Worm (Caenorhabditis elegans) whole organism, L1 larva: ENCODE measurements around the gene F48G7.5.

Experiments used
- F16B12.6 ChIP-seq: fragments of 150-350 bp; optimal IDR thresholded peaks from 2 replicates; lab custom pipeline; 2014; ENCODE audit warnings: missing biosample characterization, missing genetic modification characterization
- Y116A8C.19 ChIP-seq: sonication (generic microtip); optimal IDR thresholded peaks from 2 replicates; lab custom pipeline; 2016; ENCODE audit warnings: missing compliant biosample characterization, missing genetic modification characterization, borderline replicate concordance
- alr-1 ChIP-seq: fragments of 200-800 bp; sonication (Bioruptor generic); optimal IDR thresholded peaks from 2 replicates; lab custom pipeline; 2018; ENCODE audit warnings: borderline replicate concordance, mild to moderate bottlenecking, missing genetic modification characterization, missing compliant biosample characterization
- aly-2 ChIP-seq: fragments of 150-350 bp; optimal IDR thresholded peaks from 2 replicates; lab custom pipeline; 2014; ENCODE audit warnings: missing biosample characterization, missing genetic modification characterization
- blmp-1 ChIP-seq: fragments of 150-350 bp; optimal IDR thresholded peaks from 2 replicates; lab custom pipeline; 2014; ENCODE audit warnings: missing biosample characterization, missing genetic modification characterization
- ceh-63 ChIP-seq: fragments of 200-800 bp; sonication (Bioruptor generic); optimal IDR thresholded peaks from 2 replicates; lab custom pipeline; 2018; ENCODE audit warnings: mild to moderate bottlenecking, missing genetic modification characterization, missing compliant biosample characterization
- ceh-8 ChIP-seq: fragments of 200-800 bp; sonication (Bioruptor generic); optimal IDR thresholded peaks from 2 replicates; lab custom pipeline; 2018; ENCODE audit warnings: mild to moderate bottlenecking, missing genetic modification characterization, moderate library complexity, missing compliant biosample characterization
- ceh-82 ChIP-seq, 3 experiments: fragments of 150-350 bp in 1 of 3; sonication (generic microtip) in 2 of 3; optimal IDR thresholded peaks; 2 replicates each; lab custom pipeline; 2014 to 2017; ENCODE audit warnings: missing biosample characterization in 3 of 3, missing genetic modification characterization in 3 of 3
- ceh-90 ChIP-seq: sonication (generic microtip); optimal IDR thresholded peaks from 2 replicates; lab custom pipeline; 2016; ENCODE audit warnings: missing genetic modification characterization, missing compliant biosample characterization
- ces-1 ChIP-seq: fragments of 150-350 bp; optimal IDR thresholded peaks from 2 replicates; lab custom pipeline; 2014; ENCODE audit warnings: missing biosample characterization, missing genetic modification reagents, missing genetic modification characterization
- dsc-1 ChIP-seq: sonication (generic microtip); optimal IDR thresholded peaks from 2 replicates; lab custom pipeline; 2016; ENCODE audit warnings: mild to moderate bottlenecking, missing genetic modification characterization, missing compliant biosample characterization
- efl-1 ChIP-seq, 4 experiments: fragments of 150-350 bp; optimal IDR thresholded peaks in 3 of 4; peaks in 1 of 4; 1 replicate in 1 of 4; 2 replicates in 3 of 4; lab custom pipeline; 2014; ENCODE audit warnings: missing biosample characterization in 2 of 4, missing genetic modification characterization in 2 of 4, missing genetic modification reagents in 2 of 4
- efl-3 ChIP-seq: fragments of 200-800 bp; sonication (Bioruptor generic); optimal IDR thresholded peaks from 2 replicates; lab custom pipeline; 2018; ENCODE audit warnings: mild to moderate bottlenecking, missing genetic modification characterization, missing compliant biosample characterization
- egl-13 ChIP-seq: sonication (generic microtip); optimal IDR thresholded peaks from 2 replicates; lab custom pipeline; 2016; ENCODE audit warnings: missing genotype, missing genetic modification reagents, missing genetic modification characterization, missing compliant biosample characterization
- egl-27 ChIP-seq, 2 experiments: fragments of 150-350 bp in 1 of 2; sonication (generic microtip); optimal IDR thresholded peaks; 3 replicates each; lab custom pipeline; 2017 to 2018; ENCODE audit warnings: missing biosample characterization in 2 of 2, missing genetic modification characterization in 2 of 2, missing genetic modification reagents in 2 of 2
- elt-2 ChIP-seq: sonication (generic microtip); optimal IDR thresholded peaks from 2 replicates; lab custom pipeline; 2016; ENCODE audit warnings: missing genetic modification characterization, mild to moderate bottlenecking, inconsistent platforms, missing compliant biosample characterization, missing genetic modification reagents
- ets-5 ChIP-seq: fragments of 200-800 bp; sonication (Bioruptor generic); IDR thresholded peaks from 2 replicates; pipeline ENCODE4 v1.3.6; 2022; ENCODE audit warnings: missing genetic modification characterization, missing compliant biosample characterization
- fkh-10 ChIP-seq: sonication (generic microtip); optimal IDR thresholded peaks from 2 replicates; lab custom pipeline; 2017; ENCODE audit warnings: missing biosample characterization, missing genetic modification reagents, missing genetic modification characterization
- fkh-4 ChIP-seq: sonication (generic microtip); optimal IDR thresholded peaks from 2 replicates; lab custom pipeline; 2016; ENCODE audit warnings: missing compliant biosample characterization, missing genetic modification characterization, borderline replicate concordance
- fkh-8 ChIP-seq: sonication (generic microtip); optimal IDR thresholded peaks from 2 replicates; lab custom pipeline; 2016; ENCODE audit warnings: mild to moderate bottlenecking, missing genetic modification characterization, missing compliant biosample characterization
- hlh-17 ChIP-seq: fragments of 200-800 bp; sonication (Bioruptor generic); optimal IDR thresholded peaks from 2 replicates; lab custom pipeline; 2018; ENCODE audit warnings: missing genetic modification characterization, mild to moderate bottlenecking, missing compliant biosample characterization, moderate library complexity, borderline replicate concordance
- hpl-2 ChIP-seq: fragments of 150-350 bp; optimal IDR thresholded peaks from 2 replicates; lab custom pipeline; 2014; ENCODE audit warnings: missing biosample characterization, missing genetic modification reagents, missing genetic modification characterization
- irx-1 ChIP-seq: sonication (generic microtip); optimal IDR thresholded peaks from 2 replicates; lab custom pipeline; 2016; ENCODE audit warnings: missing genetic modification characterization, missing compliant biosample characterization
- lin-13 ChIP-seq: fragments of 150-350 bp; optimal IDR thresholded peaks from 2 replicates; lab custom pipeline; 2014; ENCODE audit warnings: missing biosample characterization, missing genetic modification reagents, missing genetic modification characterization
- lin-14 ChIP-seq: fragments of 200-800 bp; sonication (Bioruptor generic); optimal IDR thresholded peaks from 2 replicates; lab custom pipeline; 2018; ENCODE audit warnings: mild to moderate bottlenecking, missing genetic modification characterization, moderate library complexity, missing compliant biosample characterization
- lin-15B ChIP-seq: fragments of 150-350 bp; sonication (generic microtip); optimal IDR thresholded peaks from 3 replicates; lab custom pipeline; 2014; ENCODE audit warnings: missing biosample characterization, missing genetic modification characterization
- lin-35 ChIP-seq, 2 experiments: fragments of 150-350 bp; optimal IDR thresholded peaks; 2 replicates each; lab custom pipeline; 2014; ENCODE audit warnings: missing biosample characterization in 2 of 2, missing genetic modification characterization in 2 of 2, missing genetic modification reagents in 2 of 2
- mab-9 ChIP-seq: fragments of 200-800 bp; sonication (Bioruptor generic); IDR thresholded peaks from 2 replicates; pipeline ENCODE4 v1.3.6; 2022; ENCODE audit warnings: missing genetic modification reagents, missing genetic modification characterization, missing compliant biosample characterization
- mdl-1 ChIP-seq, 2 experiments: fragments of 150-350 bp; optimal IDR thresholded peaks; 2 replicates each; lab custom pipeline; 2014 to 2017; ENCODE audit warnings: missing biosample characterization in 2 of 2, missing genetic modification characterization in 2 of 2, inconsistent platforms in 1 of 2
- nhr-19 ChIP-seq: fragments of 200-800 bp; sonication (Bioruptor generic); conservative IDR thresholded peaks from 2 replicates; pipeline ENCODE4 v1.3.6; 2022; ENCODE audit warnings: missing genetic modification characterization, missing compliant biosample characterization
- nhr-20 ChIP-seq: sonication (generic microtip); optimal IDR thresholded peaks from 2 replicates; lab custom pipeline; 2016; ENCODE audit warnings: mild to moderate bottlenecking, missing genetic modification characterization, missing compliant biosample characterization
- nhr-237 ChIP-seq: fragments of 150-350 bp; optimal IDR thresholded peaks from 2 replicates; lab custom pipeline; 2014; ENCODE audit warnings: missing biosample characterization, missing genetic modification characterization
- nhr-28 ChIP-seq: fragments of 150-350 bp; optimal IDR thresholded peaks from 2 replicates; lab custom pipeline; 2014; ENCODE audit warnings: missing biosample characterization, missing genetic modification characterization
- nhr-71 ChIP-seq: sonication (generic microtip); optimal IDR thresholded peaks from 2 replicates; lab custom pipeline; 2016; ENCODE audit warnings: mild to moderate bottlenecking, missing genetic modification characterization, moderate library complexity, missing compliant biosample characterization
- nhr-76 ChIP-seq: sonication (generic microtip); optimal IDR thresholded peaks from 2 replicates; lab custom pipeline; 2017; ENCODE audit warnings: missing biosample characterization, missing genetic modification characterization
- nhr-77 ChIP-seq: fragments of 150-350 bp; optimal IDR thresholded peaks from 2 replicates; lab custom pipeline; 2014; ENCODE audit warnings: missing biosample characterization, missing genetic modification characterization
- nhr-85 ChIP-seq: sonication (generic microtip); peaks from one replicate; lab custom pipeline; 2016; ENCODE audit warnings: missing genetic modification characterization, inconsistent platforms, missing compliant biosample characterization
- pag-3 ChIP-seq: sonication (generic microtip); optimal IDR thresholded peaks from 2 replicates; lab custom pipeline; 2017; ENCODE audit warnings: missing genetic modification characterization, mild to moderate bottlenecking, missing compliant biosample characterization, antibody characterized with exemption, borderline replicate concordance; ENCODE audit not compliant: insufficient read depth
- rnt-1 ChIP-seq: sonication (generic microtip); optimal IDR thresholded peaks from 2 replicates; lab custom pipeline; 2016; ENCODE audit warnings: mild to moderate bottlenecking, missing genetic modification characterization, moderate library complexity, missing compliant biosample characterization
- snu-23 ChIP-seq: sonication (generic microtip); optimal IDR thresholded peaks from 2 replicates; lab custom pipeline; 2016; ENCODE audit warnings: missing genetic modification characterization, missing compliant biosample characterization
- sox-4 ChIP-seq: sonication (generic microtip); optimal IDR thresholded peaks from 2 replicates; lab custom pipeline; 2016; ENCODE audit warnings: missing genetic modification characterization, missing compliant biosample characterization
- sptf-1 ChIP-seq: fragments of 150-350 bp; optimal IDR thresholded peaks from 2 replicates; lab custom pipeline; 2014; ENCODE audit warnings: missing biosample characterization, missing genetic modification characterization
- swsn-7 ChIP-seq: sonication (generic microtip); optimal IDR thresholded peaks from 2 replicates; lab custom pipeline; 2016; ENCODE audit warnings: missing genetic modification characterization, missing compliant biosample characterization
- tbx-2 ChIP-seq: sonication (generic microtip); optimal IDR thresholded peaks from 2 replicates; lab custom pipeline; 2016; ENCODE audit warnings: missing genetic modification characterization, missing compliant biosample characterization
- unc-30 ChIP-seq: sonication (generic microtip); optimal IDR thresholded peaks from 2 replicates; lab custom pipeline; 2017; ENCODE audit warnings: missing biosample characterization, missing genetic modification characterization
- unc-62 ChIP-seq: fragments of 150-350 bp; optimal IDR thresholded peaks from 2 replicates; lab custom pipeline; 2014; ENCODE audit warnings: missing biosample characterization, missing genetic modification reagents, missing genetic modification characterization
- unc-86 ChIP-seq: sonication (generic microtip); optimal IDR thresholded peaks from 2 replicates; lab custom pipeline; 2016; ENCODE audit warnings: missing genetic modification characterization, missing compliant biosample characterization
- unc-98 ChIP-seq: fragments of 200-800 bp; sonication (Bioruptor generic); IDR thresholded peaks from 2 replicates; pipeline ENCODE4 v1.3.6; 2022; ENCODE audit warnings: missing genetic modification characterization, missing compliant biosample characterization
- vab-15 ChIP-seq: sonication (generic microtip); optimal IDR thresholded peaks from 2 replicates; lab custom pipeline; 2017; ENCODE audit warnings: missing genotype, mild to moderate bottlenecking, missing genetic modification characterization, missing compliant biosample characterization
- zag-1 ChIP-seq: fragments of 150-350 bp; optimal IDR thresholded peaks from 2 replicates; lab custom pipeline; 2014; ENCODE audit warnings: missing biosample characterization, missing genetic modification characterization
- ztf-11 ChIP-seq, 2 experiments: sonication (generic microtip); optimal IDR thresholded peaks; 2 replicates each; lab custom pipeline; 2016 to 2017; ENCODE audit warnings: missing genetic modification characterization in 2 of 2, missing biosample characterization in 1 of 2, missing compliant biosample characterization in 1 of 2
- ztf-4 ChIP-seq: fragments of 150-350 bp; optimal IDR thresholded peaks from 2 replicates; lab custom pipeline; 2014; ENCODE audit warnings: missing biosample characterization, missing genetic modification characterization

F48G7.5 gene

DNA sequence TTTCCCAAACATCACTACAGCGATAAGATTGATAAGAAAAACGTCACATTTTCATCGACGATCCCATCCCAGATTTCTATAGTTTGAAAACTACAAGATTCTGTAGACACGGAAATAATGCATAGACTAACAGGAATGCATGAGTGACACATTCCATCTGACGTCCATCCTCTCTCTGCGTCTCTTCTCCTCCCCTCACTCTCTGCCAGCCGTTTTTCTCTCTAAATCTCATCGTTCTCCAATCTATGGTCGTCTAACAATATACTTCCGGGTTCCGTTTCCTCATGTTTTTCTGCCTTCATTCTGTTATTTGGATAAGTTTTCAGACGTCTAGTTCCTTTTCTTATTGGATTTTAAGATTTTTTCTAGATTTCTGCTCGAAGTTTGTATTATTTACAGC lies 3.7 kb downstream of the F48G7.5 start, which contains the start of gene F48G7.4 (continued):
- TF ChIP-seq ztf-11 (tag; optimal IDR thresholded peaks at IDR 0.05; lab: Kevin White, UChicago) (no peak), sox-4 (peak; percentile 13), ets-5 (GFP tag; lab: Robert Waterston, UW) (no peak), mab-9 (no peak), ceh-82 (tag; optimal IDR thresholded peaks at IDR 0.05; lab: Kevin White, UChicago) (peak; percentile 69 to 90 (median 76)), blmp-1 (tag; lab: Kevin White, UChicago) (no peak), alr-1 (tag; lab: Kevin White, UChicago) (no peak), lin-13 (peak; percentile 15), fkh-10 (GFP tag; lab: Kevin White, UChicago) (peak; percentile 38), snu-23 (GFP tag; lab: Kevin White, UChicago) (peak; percentile 86), mdl-1 (tag; optimal IDR thresholded peaks at IDR 0.05; lab: Kevin White, UChicago) (peak in 1 of 2 experiments; percentile 11), hlh-17 (no peak), ceh-8 (GFP tag; lab: Kevin White, UChicago) (no peak), aly-2 (peak; percentile 54), unc-62 (GFP tag; lab: Kevin White, UChicago) (no peak), nhr-71 (tag; lab: Kevin White, UChicago) (peak; percentile 91), unc-86 (tag; lab: Kevin White, UChicago) (peak; percentile 90), ceh-90 (tag; lab: Kevin White, UChicago) (no peak), tbx-2 (tag; lab: Kevin White, UChicago) (peak; percentile 86), vab-15 (tag; lab: Kevin White, UChicago) (no peak), nhr-77 (tag; lab: Kevin White, UChicago) (peak; percentile 23), unc-30 (tag; lab: Kevin White, UChicago) (no peak), fkh-8 (tag; lab: Kevin White, UChicago) (peak; percentile 91), lin-15B (tag; lab: Kevin White, UChicago) (no peak), egl-27 (tag; optimal IDR thresholded peaks at IDR 0.05; lab: Kevin White, UChicago) (peak in 1 of 2 experiments; percentile 45), lin-14 (GFP tag; lab: Kevin White, UChicago) (peak; percentile 100), nhr-20 (tag; lab: Kevin White, UChicago) (peak; percentile 91), ztf-4 (peak; percentile 73), dsc-1 (tag; lab: Kevin White, UChicago) (peak; percentile 60), hpl-2 (no peak), fkh-4 (tag; lab: Kevin White, UChicago) (no peak), zag-1 (tag; lab: Kevin White, UChicago) (peak; percentile 26), nhr-85 (tag; lab: Kevin White, UChicago) (peak; percentile 95), sptf-1 (tag; lab: Kevin White, UChicago) (no peak), egl-13 (peak; percentile 55), F16B12.6 (tag; lab: Kevin White, UChicago) (peak; percentile 5), lin-35 (GFP tag; optimal IDR thresholded peaks at IDR 0.05; lab: Kevin White, UChicago) (peak; percentile 52 to 64), nhr-28 (tag; lab: Kevin White, UChicago) (no peak), swsn-7 (peak; percentile 78), irx-1 (tag; lab: Kevin White, UChicago) (peak; percentile 47), unc-98 (GFP tag; lab: Robert Waterston, UW) (no peak), nhr-76 (tag; lab: Kevin White, UChicago) (no peak), efl-1 (optimal IDR thresholded peaks at IDR 0.05; lab: Kevin White, UChicago) (peak; percentile 73 to 75), efl-1 (GFP tag; optimal IDR thresholded peaks at IDR 0.05 in 1 of 2; lab: Kevin White, UChicago) (peak in 1 of 2 experiments; percentile 47), ces-1 (GFP tag; lab: Kevin White, UChicago) (no peak), efl-3 (GFP tag; lab: Kevin White, UChicago) (no peak), nhr-237 (tag; lab: Kevin White, UChicago) (peak; percentile 68), pag-3 (tag; lab: Kevin White, UChicago) (no peak), rnt-1 (tag; lab: Kevin White, UChicago) (peak; percentile 67), elt-2 (tag; lab: Kevin White, UChicago) (no peak), ceh-63 (GFP tag; lab: Kevin White, UChicago) (no peak), Y116A8C.19 (tag; lab: Kevin White, UChicago) (no peak), nhr-19 (GFP tag; lab: Robert Waterston, UW) (peak; percentile 60)
